Fruit fly (Drosophila melanogaster) whole organism, wandering third instar larva: ENCODE measurements around the gene UQCR-6.4L.
"Not testable (repeated sequence)": the region's sequence is repeated elsewhere in the genome, so short reads cannot be mapped to it uniquely, and the experiment has no call there.

Experiments used
- Abd-B ChIP-seq: fragments of >200 bp; optimal IDR thresholded peaks from 2 replicates; lab custom pipeline; 2017; ENCODE audit warnings: missing biosample characterization, missing genetic modification characterization
- CG32264 ChIP-seq: fragments of 200-800 bp; sonication (Bioruptor generic); optimal IDR thresholded peaks from 2 replicates; lab custom pipeline; 2016; ENCODE audit warnings: missing biosample characterization, missing genetic modification characterization
- CG9705 ChIP-seq: fragments of 200-800 bp; sonication (Bioruptor generic); optimal IDR thresholded peaks from 2 replicates; lab custom pipeline; 2018; ENCODE audit warnings: missing biosample characterization, mild to moderate bottlenecking, missing genetic modification characterization
- Dif ChIP-seq: fragments of 200-275, 200-300 bp; sonication (Bioruptor generic); optimal IDR thresholded peaks from 2 replicates; lab custom pipeline; 2018; ENCODE audit warnings: missing biosample characterization, missing genetic modification characterization; ENCODE audit not compliant: partially characterized antibody
- GATAd ChIP-seq: sonication (Bioruptor generic); optimal IDR thresholded peaks from 2 replicates; lab custom pipeline; 2016; ENCODE audit warnings: missing biosample characterization, missing genetic modification characterization
- Hnf4 ChIP-seq: fragments of 200-800 bp; sonication (Bioruptor generic); optimal IDR thresholded peaks from 2 replicates; lab custom pipeline; 2016; ENCODE audit warnings: missing biosample characterization, mild to moderate bottlenecking, missing genetic modification characterization
- Hr78 ChIP-seq: fragments of >200 bp; optimal IDR thresholded peaks from 2 replicates; lab custom pipeline; 2017; ENCODE audit warnings: missing biosample characterization, missing genetic modification characterization
- Hr83 ChIP-seq: fragments of 200-300 bp; sonication (Bioruptor generic); optimal IDR thresholded peaks from 2 replicates; lab custom pipeline; 2016; ENCODE audit warnings: missing biosample characterization, mild to moderate bottlenecking, missing genetic modification characterization, moderate library complexity; ENCODE audit not compliant: poor library complexity, severe bottlenecking
- Jra ChIP-seq: sonication (Bioruptor generic); optimal IDR thresholded peaks from 2 replicates; lab custom pipeline; 2016; ENCODE audit warnings: missing biosample characterization, missing genetic modification characterization
- Mio ChIP-seq: sonication (Bioruptor generic); optimal IDR thresholded peaks from 2 replicates; lab custom pipeline; 2016; ENCODE audit warnings: missing biosample characterization, missing genetic modification characterization
- Myc ChIP-seq: fragments of >200 bp; optimal IDR thresholded peaks from 2 replicates; lab custom pipeline; 2017
- N ChIP-seq: fragments of >200 bp; optimal IDR thresholded peaks from 2 replicates; lab custom pipeline; 2018; ENCODE audit warnings: missing biosample characterization, missing external identifiers, missing genetic modification characterization
- OdsH ChIP-seq: fragments of 200-800 bp; sonication (Bioruptor generic); optimal IDR thresholded peaks from 2 replicates; lab custom pipeline; 2016; ENCODE audit warnings: missing biosample characterization, mild to moderate bottlenecking, missing genetic modification characterization
- Rel ChIP-seq, 2 experiments: fragments of 200-800 bp; sonication (Bioruptor generic) in 1 of 2; optimal IDR thresholded peaks; 2 replicates in 1 of 2; 3 replicates in 1 of 2; lab custom pipeline; 2016 to 2019; ENCODE audit warnings: mild to moderate bottlenecking in 2 of 2, missing biosample characterization in 2 of 2, missing genetic modification characterization in 2 of 2, moderate library complexity in 1 of 2
- Sp1 ChIP-seq: fragments of 200-800 bp; sonication (Bioruptor generic); optimal IDR thresholded peaks from 3 replicates; lab custom pipeline; 2019; ENCODE audit warnings: missing biosample characterization, mild to moderate bottlenecking, missing genetic modification characterization, moderate library complexity
- Vsx2 ChIP-seq: fragments of 200-300, 225-300 bp; sonication (Bioruptor generic); optimal IDR thresholded peaks from 2 replicates; lab custom pipeline; 2018; ENCODE audit warnings: missing biosample characterization, missing genetic modification characterization; ENCODE audit not compliant: partially characterized antibody
- dl ChIP-seq, 2 experiments: fragments of 175-275, 200-275 bp in 1 of 2; fragments of 200-275 bp in 1 of 2; sonication (Bioruptor generic); optimal IDR thresholded peaks; lab custom pipeline; 2018; ENCODE audit warnings: mild to moderate bottlenecking in 2 of 2, missing biosample characterization in 2 of 2, missing genetic modification characterization in 2 of 2, moderate library complexity in 2 of 2; ENCODE audit not compliant: partially characterized antibody in 2 of 2, insufficient read depth in 1 of 2
- dmrt93B ChIP-seq: fragments of 200-800 bp; sonication (Bioruptor generic); optimal IDR thresholded peaks from 2 replicates; lab custom pipeline; 2018; ENCODE audit warnings: missing biosample characterization, mild to moderate bottlenecking, missing genetic modification characterization
- dsf ChIP-seq: sonication (Bioruptor generic); optimal IDR thresholded peaks from 2 replicates; lab custom pipeline; 2016; ENCODE audit warnings: missing biosample characterization, missing genetic modification characterization, borderline replicate concordance
- foxo ChIP-seq, 2 experiments: fragments of 200-800 bp; sonication (Bioruptor generic); optimal IDR thresholded peaks; 2 replicates in 1 of 2; 3 replicates in 1 of 2; lab custom pipeline; 2016 to 2017; ENCODE audit warnings: missing biosample characterization in 2 of 2, missing genetic modification characterization in 2 of 2
- h ChIP-seq: fragments of 200-800 bp; sonication (Bioruptor generic); optimal IDR thresholded peaks from 3 replicates; lab custom pipeline; 2016; ENCODE audit warnings: missing biosample characterization, mild to moderate bottlenecking, missing genetic modification characterization
- jim ChIP-seq: fragments of 175-275, 200-325 bp; sonication (Bioruptor generic); optimal IDR thresholded peaks from 2 replicates; lab custom pipeline; 2016; ENCODE audit warnings: missing biosample characterization, mild to moderate bottlenecking, missing genetic modification characterization
- lola ChIP-seq: fragments of >200 bp; optimal IDR thresholded peaks from 2 replicates; lab custom pipeline; 2017; ENCODE audit warnings: missing biosample characterization, missing genetic modification characterization
- pan ChIP-seq: fragments of >200 bp; optimal IDR thresholded peaks from 2 replicates; lab custom pipeline; 2017
- psq ChIP-seq: fragments of 200-800 bp; sonication (Bioruptor generic); optimal IDR thresholded peaks from 3 replicates; lab custom pipeline; 2017; ENCODE audit warnings: missing biosample characterization, mild to moderate bottlenecking, missing genetic modification characterization, moderate library complexity
- sage ChIP-seq: fragments of 200-800 bp; sonication (Bioruptor generic); optimal IDR thresholded peaks from 2 replicates; lab custom pipeline; 2016; ENCODE audit warnings: missing biosample characterization, mild to moderate bottlenecking, missing genetic modification characterization
- sv ChIP-seq: fragments of 200-800 bp; sonication (Bioruptor generic); optimal IDR thresholded peaks from 3 replicates; lab custom pipeline; 2016; ENCODE audit warnings: missing biosample characterization, missing genetic modification characterization
- tai ChIP-seq: sonication (Bioruptor generic); optimal IDR thresholded peaks from 2 replicates; lab custom pipeline; 2016; ENCODE audit warnings: missing biosample characterization, missing genetic modification characterization
- usp ChIP-seq: fragments of >200 bp; optimal IDR thresholded peaks from 2 replicates; lab custom pipeline; 2017; ENCODE audit warnings: missing biosample characterization, missing genetic modification characterization
- woc ChIP-seq: sonication (Bioruptor generic); optimal IDR thresholded peaks from 2 replicates; lab custom pipeline; 2016; ENCODE audit warnings: missing biosample characterization, mild to moderate bottlenecking, missing genetic modification characterization

UQCR-6.4L gene

DNA sequence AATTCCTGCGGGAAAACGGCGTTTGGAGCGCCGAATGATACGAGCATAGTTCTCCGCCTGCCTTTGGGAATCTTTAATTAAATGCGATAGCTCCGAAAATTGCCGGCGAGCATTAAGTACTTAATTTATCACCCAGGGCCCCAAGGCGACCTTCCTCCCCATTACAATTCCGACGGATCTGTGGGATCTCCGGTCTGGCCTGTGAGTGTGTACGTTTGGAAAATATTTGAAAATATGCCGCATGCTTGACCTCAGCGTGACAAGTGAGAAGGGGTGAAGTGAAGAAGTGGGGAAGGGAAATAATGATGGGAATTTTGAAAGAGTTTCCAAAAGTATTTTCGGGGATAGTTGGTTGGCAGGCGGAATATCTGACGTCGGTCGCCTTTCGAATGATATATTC, 2.9 kb downstream of the UQCR-6.4L start:
- TF ChIP-seq usp = no peak
- TF ChIP-seq Hr83 = no peak
- TF ChIP-seq tai (GFP tag; lab: Kevin White, UChicago) = no peak
- no peak for TF ChIP-seq Hnf4 (GFP tag; lab: Kevin White, UChicago)
- no peak for TF ChIP-seq sv
- TF ChIP-seq Sp1 (GFP tag; lab: Kevin White, UChicago) = no peak
- TF ChIP-seq pan (lab: Kevin White, UChicago) = no peak
- no peak for TF ChIP-seq dmrt93B (GFP tag; lab: Kevin White, UChicago)
- no peak for TF ChIP-seq foxo (GFP tag; optimal IDR thresholded peaks at IDR 0.05; lab: Kevin White, UChicago)
- no peak for TF ChIP-seq dl (GFP tag; optimal IDR thresholded peaks at IDR 0.05; lab: Kevin White, UChicago; ENCODE audit: insufficient read depth in 1 of 2, partially characterized antibody in 2 of 2)
- no peak for TF ChIP-seq Vsx2 (GFP tag; lab: Kevin White, UChicago)
- TF ChIP-seq lola = no peak
- TF ChIP-seq Mio (GFP tag; lab: Kevin White, UChicago) = no peak
- TF ChIP-seq Rel (GFP tag; optimal IDR thresholded peaks at IDR 0.05; lab: Kevin White, UChicago) = no peak
- TF ChIP-seq Rel (tag; optimal IDR thresholded peaks at IDR 0.05; lab: Kevin White, UChicago) = no peak
- no peak for TF ChIP-seq Dif (GFP tag; lab: Kevin White, UChicago)
- TF ChIP-seq CG32264 (GFP tag; lab: Kevin White, UChicago) = no peak
- TF ChIP-seq woc (GFP tag; lab: Kevin White, UChicago) = no peak
- TF ChIP-seq psq = no peak
- TF ChIP-seq, all 38 proteins: peak for 0

dm6 chr3L:16571014-16571738, 4.6 kb downstream of the UQCR-6.4L start:
- TF ChIP-seq h (GFP tag; lab: Kevin White, UChicago) (no peak), Abd-B (GFP tag; lab: Kevin White, UChicago) (no peak), foxo (GFP tag; optimal IDR thresholded peaks at IDR 0.05; lab: Kevin White, UChicago) (no peak), Dif (GFP tag; lab: Kevin White, UChicago) (no peak)

dm6 chr3L:16571739-16572063, 5.2 kb downstream of the UQCR-6.4L start:
- TF ChIP-seq OdsH (GFP tag; lab: Kevin White, UChicago) (no peak), dmrt93B (GFP tag; lab: Kevin White, UChicago) (no peak), dsf (no peak), Hr78 (GFP tag; lab: Kevin White, UChicago) (no peak), CG9705 (no peak), Hr83 (no peak), GATAd (no peak), CG32264 (GFP tag; lab: Kevin White, UChicago) (no peak), psq (no peak), Myc (no peak), Abd-B (GFP tag; lab: Kevin White, UChicago) (no peak), h (GFP tag; lab: Kevin White, UChicago) (no peak), sv (no peak), Mio (GFP tag; lab: Kevin White, UChicago) (no peak), foxo (GFP tag; optimal IDR thresholded peaks at IDR 0.05; lab: Kevin White, UChicago) (no peak), Jra (GFP tag; lab: Kevin White, UChicago) (no peak), N (no peak)

dm6 chr3L:16572208-16572607, 5.7 kb downstream of the UQCR-6.4L start:
- TF ChIP-seq Dif (GFP tag; lab: Kevin White, UChicago) (peak; percentile 15), Hnf4 (GFP tag; lab: Kevin White, UChicago) (peak; percentile 13), psq (no peak), usp (no peak), dl (GFP tag; optimal IDR thresholded peaks at IDR 0.05; lab: Kevin White, UChicago; ENCODE audit: insufficient read depth in 1 of 2, partially characterized antibody in 2 of 2) (peak in 1 of 2 experiments; percentile 44), jim (no peak)
- TF ChIP-seq, all 38 proteins: peak for 3

DNA sequence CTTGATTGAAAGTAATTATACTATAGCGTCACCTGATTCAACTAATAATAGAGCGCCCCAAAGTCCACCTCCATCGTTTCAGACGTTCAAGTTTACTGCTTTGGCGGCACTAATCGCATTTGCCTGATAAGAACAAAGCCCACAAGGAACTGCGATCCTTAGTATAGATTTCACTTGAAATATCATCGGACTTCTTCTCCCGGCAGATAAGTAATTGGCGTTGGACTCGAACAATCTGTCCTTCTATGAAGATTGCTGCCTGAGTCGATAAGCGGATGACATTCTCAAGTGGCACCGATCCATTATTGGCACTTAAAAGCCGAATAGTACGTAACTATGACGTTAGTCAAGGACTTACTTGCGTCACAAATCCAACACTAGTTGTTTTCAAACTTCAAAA, 6.7 kb downstream of the UQCR-6.4L start, which contains the start of gene Mipp1:
Mipp1 (minus strand) TSS at position 101 of the 400 bp plus-strand sequence.
- not testable (repeated sequence) for TF ChIP-seq sage (GFP tag; lab: Kevin White, UChicago); Hr83; Vsx2 (GFP tag; lab: Kevin White, UChicago)
